Worm (Caenorhabditis elegans) whole organism, midembryonic: ENCODE measurements around the gene ttll-5.

Source experiments
- flt-1 ChIP-seq: fragments of 200-800 bp; sonication (Bioruptor generic); IDR thresholded peaks from 2 replicates; pipeline ENCODE4 v1.3.6; 2022; ENCODE audit warnings: missing genetic modification characterization, missing compliant biosample characterization
- med-1 ChIP-seq: sonication (generic microtip); optimal IDR thresholded peaks from 2 replicates; lab custom pipeline; 2017; ENCODE audit warnings: missing genetic modification characterization, mild to moderate bottlenecking, missing compliant biosample characterization, antibody characterized with exemption, missing genetic modification reagents; ENCODE audit not compliant: insufficient read depth
- tab-1 ChIP-seq: fragments of 200-800 bp; sonication (Bioruptor generic); IDR thresholded peaks from 2 replicates; pipeline ENCODE4 v1.3.6; 2022; ENCODE audit warnings: missing genetic modification characterization, missing compliant biosample characterization
- ztf-23 ChIP-seq: fragments of 200-800 bp; sonication (Bioruptor generic); IDR thresholded peaks from 2 replicates; pipeline ENCODE4 v1.3.6; 2022; ENCODE audit warnings: missing genetic modification reagents, missing genetic modification characterization, missing compliant biosample characterization

- TF ChIP-seq med-1: no peak
- no peak for TF ChIP-seq flt-1 (GFP tag; lab: Robert Waterston, UW)
- TF ChIP-seq ztf-23: no peak
- no peak for TF ChIP-seq tab-1 (GFP tag; lab: Robert Waterston, UW)
These were observed 24.5 kb upstream of the ttll-5 start for ce11 chrV:11484404-11484803.
